Worm (Caenorhabditis elegans): ENCODE measurements around the gene fbxa-165.

ce11 chrII:1579886-1580285 lies 36.4 kb downstream of the fbxa-165 start, which contains the start of gene math-38:
- TF ChIP-seq him-1 (tag; optimal IDR thresholded peaks at IDR 0.05) (no peak), W03F9.2 (tag; optimal IDR thresholded peaks at IDR 0.05) (no peak), dao-5 (tag; optimal IDR thresholded peaks at IDR 0.05) (no peak)
